Worm (Caenorhabditis elegans) whole organism, L2 larva: ENCODE results near the gene ZK354.6.

Source experiments
- ama-1 ChIP-seq: fragments of 150-350 bp; optimal IDR thresholded peaks from 2 replicates; lab custom pipeline; 2018; ENCODE audit warnings: inconsistent platforms
- lsy-2 ChIP-seq, 2 experiments: fragments of 150-350 bp in 1 of 2; sonication (generic microtip) in 1 of 2; optimal IDR thresholded peaks; 2 replicates each; lab custom pipeline; 2014 to 2017; ENCODE audit warnings: missing biosample characterization in 2 of 2, missing genetic modification characterization in 2 of 2
- nhr-12 ChIP-seq: fragments of 150-350 bp; optimal IDR thresholded peaks from 2 replicates; lab custom pipeline; 2014; ENCODE audit warnings: missing biosample characterization, missing genetic modification characterization
- nhr-6 ChIP-seq: fragments of 150-350 bp; optimal IDR thresholded peaks from 2 replicates; lab custom pipeline; 2014; ENCODE audit warnings: missing biosample characterization, missing genetic modification characterization
- ztf-11 ChIP-seq: sonication (generic microtip); optimal IDR thresholded peaks from 2 replicates; lab custom pipeline; 2017; ENCODE audit warnings: missing biosample characterization, missing genetic modification characterization
- ztf-4 ChIP-seq: fragments of 150-350 bp; optimal IDR thresholded peaks from 2 replicates; lab custom pipeline; 2014; ENCODE audit warnings: missing biosample characterization, missing genetic modification characterization

DNA sequence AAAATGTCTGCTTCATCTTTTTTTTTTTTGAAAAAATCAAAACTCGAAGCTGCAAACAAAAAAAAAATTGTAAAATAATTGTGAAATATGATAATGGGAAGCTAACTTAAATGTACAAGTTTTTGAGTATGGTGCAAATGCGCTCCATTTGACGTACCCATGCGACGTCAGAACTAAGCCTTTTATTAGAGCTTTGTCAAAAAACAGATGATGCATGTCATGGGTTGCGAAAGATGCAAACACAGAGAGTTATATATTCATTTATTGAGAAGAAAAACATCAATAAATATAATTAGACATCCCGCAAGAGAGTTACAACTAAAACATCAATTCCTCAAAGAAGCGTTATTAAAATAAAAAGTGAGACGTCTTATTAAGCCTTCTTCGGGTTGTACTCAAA, 2.9 kb downstream of the ZK354.6 start:
- TF ChIP-seq ztf-11 (tag; lab: Kevin White, UChicago) (no peak), ztf-4 (tag; lab: Kevin White, UChicago) (no peak), nhr-6 (tag; lab: Kevin White, UChicago) (no peak), ama-1 (lab: Kevin White, UChicago) (no peak), nhr-12 (tag; lab: Kevin White, UChicago) (no peak), lsy-2 (tag; optimal IDR thresholded peaks at IDR 0.05; lab: Kevin White, UChicago) (no peak)
